Worm (Caenorhabditis elegans): Measurements from ENCODE around the gene cyp-33C1.
A peak's percentile ranks its signal among the peaks of the same experiment; 100 is the strongest.

The cyp-33C1 gene

DNA sequence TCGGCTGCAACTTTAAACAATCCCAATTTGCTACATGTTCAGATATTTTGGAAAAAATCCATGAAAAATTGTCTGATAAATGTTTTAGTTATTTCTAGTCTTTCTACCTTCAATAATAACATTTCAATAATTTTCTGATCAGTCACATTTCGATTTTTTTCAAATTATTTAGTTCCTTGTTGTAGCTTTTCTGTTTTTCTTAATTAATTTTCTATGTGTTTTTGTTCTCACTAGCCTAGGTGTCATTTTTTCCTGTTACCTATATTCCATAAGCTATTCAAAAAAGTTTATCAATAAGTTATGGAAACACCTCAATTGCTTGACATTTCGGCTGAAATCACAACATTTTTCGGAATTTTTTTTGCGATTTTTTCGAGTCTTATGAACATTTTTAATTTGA is 26.0 kb upstream of the cyp-33C1 start, which contains the start of gene srbc-23:
TSS of gene srbc-23 (plus strand) at position 301 of the 400 bp plus-strand sequence.
- TF ChIP-seq tbx-8 (GFP tag; optimal IDR thresholded peaks at IDR 0.05) = no peak
- TF ChIP-seq sem-2 (GFP tag; optimal IDR thresholded peaks at IDR 0.05) = no peak
- no peak for TF ChIP-seq unc-62 (GFP tag; optimal IDR thresholded peaks at IDR 0.05)
- no peak for TF ChIP-seq lin-32 (GFP tag; optimal IDR thresholded peaks at IDR 0.05)
- TF ChIP-seq hlh-1 (tag; optimal IDR thresholded peaks at IDR 0.05) = no peak
- TF ChIP-seq unc-39 (tag; optimal IDR thresholded peaks at IDR 0.05) = no peak
- TF ChIP-seq ceh-39 (tag; optimal IDR thresholded peaks at IDR 0.05) = no peak
- TF ChIP-seq ceh-83 (GFP tag; optimal IDR thresholded peaks at IDR 0.05) = no peak
- no peak for TF ChIP-seq nhr-76 (tag; optimal IDR thresholded peaks at IDR 0.05)
- no peak for TF ChIP-seq M03D4.4 (tag; optimal IDR thresholded peaks at IDR 0.05)
- no peak for TF ChIP-seq flh-1 (GFP tag; optimal IDR thresholded peaks at IDR 0.05)
- TF ChIP-seq zip-8 (tag; optimal IDR thresholded peaks at IDR 0.05) = no peak
- no peak for TF ChIP-seq sptf-1 (tag; optimal IDR thresholded peaks at IDR 0.05)
- no peak for TF ChIP-seq snpc-4 (tag; optimal IDR thresholded peaks at IDR 0.05)
- no peak for TF ChIP-seq blmp-1 (tag; optimal IDR thresholded peaks at IDR 0.05)
- no peak for TF ChIP-seq mab-5 (tag; optimal IDR thresholded peaks at IDR 0.05)
- no peak for TF ChIP-seq lin-13 (tag; optimal IDR thresholded peaks at IDR 0.05)
- no peak for TF ChIP-seq mls-2 (tag; optimal IDR thresholded peaks at IDR 0.05)

DNA sequence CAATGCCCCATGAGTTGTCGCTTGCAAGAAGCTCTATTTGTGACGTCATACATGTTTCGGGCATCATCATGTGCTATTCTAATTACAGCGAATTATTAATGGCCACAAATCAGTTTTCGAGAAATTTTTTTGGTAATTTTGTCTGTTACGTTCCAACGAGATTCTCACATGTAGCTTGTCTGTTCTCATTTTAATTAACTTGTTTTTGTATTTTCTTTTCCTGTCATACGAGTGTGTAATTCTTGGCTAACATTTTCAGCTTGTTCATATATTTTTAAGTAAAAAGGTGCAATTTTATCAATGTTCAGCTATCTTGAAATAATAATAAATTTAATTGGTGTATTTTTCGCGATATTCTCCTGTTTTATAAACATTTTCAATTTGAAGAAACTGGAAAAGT is 24.1 kb upstream of the cyp-33C1 start, which contains the start of gene srbc-21:
TSS of gene srbc-21 (plus strand) at position 301 of the 400 bp plus-strand sequence.
- TF ChIP-seq zip-8 (tag; optimal IDR thresholded peaks at IDR 0.05) = peak; percentile 5
- TF ChIP-seq nhr-237 (tag; optimal IDR thresholded peaks at IDR 0.05) = no peak

DNA sequence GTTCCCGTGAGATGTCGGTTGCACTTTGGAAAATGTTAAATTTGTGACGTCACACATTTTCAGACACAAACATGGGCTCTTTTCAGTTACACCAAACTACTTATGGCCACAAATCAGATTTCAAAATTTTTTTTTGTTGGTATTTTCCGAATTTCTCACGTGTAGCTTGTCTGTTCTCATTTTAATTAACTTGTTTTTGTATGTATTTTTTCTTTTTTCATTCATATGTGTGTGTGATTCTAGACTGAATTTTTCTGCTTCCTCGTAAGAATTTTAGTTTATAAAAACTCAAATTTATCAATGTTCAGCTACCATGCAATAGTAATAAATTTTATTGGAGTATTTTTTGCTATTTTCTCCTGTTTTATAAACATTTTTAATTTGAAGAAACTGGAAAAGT is 22.5 kb upstream of the cyp-33C1 start, which contains the start of gene srbc-22:
TSS of gene srbc-22 (plus strand) at position 301 of the 400 bp plus-strand sequence.
- TF ChIP-seq nhr-2 (tag; optimal IDR thresholded peaks at IDR 0.05) (no peak), zip-8 (tag; optimal IDR thresholded peaks at IDR 0.05) (peak; percentile 23), elt-1 (tag; optimal IDR thresholded peaks at IDR 0.05; ENCODE audit: borderline replicate concordance, insufficient read depth) (no peak), pha-4 (tag; optimal IDR thresholded peaks at IDR 0.05) (no peak), mep-1 (tag; optimal IDR thresholded peaks at IDR 0.05) (no peak)

DNA sequence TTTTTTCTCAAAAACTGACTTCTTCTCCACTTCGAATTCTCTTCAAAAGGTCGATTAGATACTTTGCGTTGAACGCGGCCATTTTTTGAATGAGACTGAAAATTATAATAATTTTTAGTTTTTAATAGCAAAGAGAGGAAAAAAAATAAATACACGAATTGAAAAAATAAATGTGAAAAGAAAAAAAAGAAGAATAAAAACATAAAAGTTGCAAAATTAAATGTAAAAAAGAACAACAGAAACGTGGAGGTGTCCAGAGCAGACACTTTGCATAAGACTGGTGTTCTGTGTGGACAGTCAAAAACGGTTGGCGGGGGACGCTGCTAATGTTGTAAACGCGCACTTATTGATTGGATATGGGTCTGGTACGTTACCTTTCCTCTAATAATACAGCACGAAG is 20.0 kb upstream of the cyp-33C1 start, which contains the start of gene C45H4.14:
TSS of gene C45H4.14 (minus strand) at position 101 of the 400 bp plus-strand sequence.
- TF ChIP-seq mls-2 (tag; optimal IDR thresholded peaks at IDR 0.05) = no peak

DNA sequence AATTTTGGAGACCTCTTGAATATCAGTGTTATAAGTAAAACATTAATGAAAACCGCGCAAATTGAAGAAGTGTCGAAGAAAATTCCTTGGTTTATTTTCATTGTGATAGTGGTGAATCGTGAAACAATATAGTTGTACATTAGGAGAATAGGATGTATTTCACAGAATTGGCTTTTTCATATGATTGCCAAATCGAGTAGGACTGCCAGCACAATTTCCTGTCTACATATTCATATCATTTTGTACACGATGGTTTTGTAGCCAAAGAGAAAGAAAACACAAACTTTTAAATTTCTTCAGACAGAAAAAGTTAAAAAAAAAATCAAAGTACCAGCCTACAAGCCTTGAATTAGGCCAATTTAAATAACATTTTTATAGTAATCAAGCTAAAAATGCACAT is 15.6 kb upstream of the cyp-33C1 start, which contains the start of gene str-255:
TSS of gene str-255 (minus strand) at position 101 of the 400 bp plus-strand sequence.
- TF ChIP-seq ceh-39 (tag; optimal IDR thresholded peaks at IDR 0.05) (no peak), flh-1 (GFP tag; optimal IDR thresholded peaks at IDR 0.05) (no peak), unc-120 (tag; optimal IDR thresholded peaks at IDR 0.05; ENCODE audit: poor library complexity, severe bottlenecking) (no peak), lin-32 (GFP tag; optimal IDR thresholded peaks at IDR 0.05) (no peak), nhr-76 (tag; optimal IDR thresholded peaks at IDR 0.05) (no peak), ces-1 (GFP tag; optimal IDR thresholded peaks at IDR 0.05) (no peak), hlh-1 (tag; optimal IDR thresholded peaks at IDR 0.05) (no peak), zip-8 (tag; optimal IDR thresholded peaks at IDR 0.05) (no peak)

DNA sequence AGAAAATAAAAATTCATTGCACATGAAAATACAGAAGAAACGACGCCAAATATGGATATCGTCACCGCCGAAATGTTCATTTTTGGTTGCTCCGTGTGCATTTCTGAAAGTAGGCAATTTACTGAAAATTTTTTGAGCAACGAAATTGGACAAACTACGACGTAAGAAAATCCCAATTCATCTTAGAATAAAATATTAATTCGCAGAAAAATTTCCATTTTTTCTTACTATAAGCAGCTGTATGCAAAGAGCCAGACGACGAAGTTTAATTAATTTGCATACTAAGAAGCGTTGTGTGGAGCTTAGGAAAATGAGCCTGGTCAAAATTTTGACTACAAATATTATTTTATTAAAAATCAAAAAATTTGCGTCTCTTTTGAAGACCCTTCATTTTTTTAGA is 12.6 kb upstream of the cyp-33C1 start, which contains the start of gene srbc-19:
TSS of gene srbc-19 (minus strand) at position 101 of the 400 bp plus-strand sequence.
- TF ChIP-seq nhr-28 (tag; optimal IDR thresholded peaks at IDR 0.05) (no peak), M03D4.4 (tag; optimal IDR thresholded peaks at IDR 0.05) (no peak), sem-2 (GFP tag; optimal IDR thresholded peaks at IDR 0.05) (no peak), ceh-39 (tag; optimal IDR thresholded peaks at IDR 0.05) (no peak), snpc-4 (tag; optimal IDR thresholded peaks at IDR 0.05) (no peak), nhr-12 (tag; optimal IDR thresholded peaks at IDR 0.05) (no peak), elt-1 (tag; optimal IDR thresholded peaks at IDR 0.05; ENCODE audit: borderline replicate concordance, insufficient read depth) (no peak), hlh-1 (tag; optimal IDR thresholded peaks at IDR 0.05) (no peak), zip-8 (tag; optimal IDR thresholded peaks at IDR 0.05) (no peak), cnd-1 (tag; optimal IDR thresholded peaks at IDR 0.05) (no peak), ceh-43 (GFP tag; optimal IDR thresholded peaks at IDR 0.05) (no peak)
